Worm (Caenorhabditis elegans) whole organism, L4 larva: Measurements from ENCODE around the gene ref-1.

ENCODE experiments used
- F10B5.3 ChIP-seq: sonication (generic microtip); optimal IDR thresholded peaks from 2 replicates; lab custom pipeline; 2016; ENCODE audit warnings: mild to moderate bottlenecking, missing genetic modification characterization, missing compliant biosample characterization
- F44E2.7 ChIP-seq: fragments of 200-800 bp; sonication (Bioruptor generic); IDR thresholded peaks from 2 replicates; pipeline ENCODE4 v2.1.2; 2022; ENCODE audit warnings: missing genetic modification characterization, missing compliant biosample characterization
- T20F7.1 ChIP-seq: fragments of 200-800 bp; sonication (Bioruptor generic); optimal IDR thresholded peaks from 2 replicates; lab custom pipeline; 2018; ENCODE audit warnings: mild to moderate bottlenecking, missing genetic modification characterization, missing compliant biosample characterization
- T26A8.4 ChIP-seq: fragments of 200-800 bp; sonication (Bioruptor generic); IDR thresholded peaks from 2 replicates; pipeline ENCODE4 v1.3.6; 2022; ENCODE audit warnings: missing genetic modification characterization, missing compliant biosample characterization
- aha-1 ChIP-seq: fragments of 150-350 bp; peaks from one replicate; lab custom pipeline; 2014; ENCODE audit warnings: missing biosample characterization, missing genetic modification characterization
- ama-1 ChIP-seq: fragments of 150-350 bp; optimal IDR thresholded peaks from 2 replicates; lab custom pipeline; 2014; ENCODE audit warnings: inconsistent platforms, mixed read lengths
- ceh-20 ChIP-seq: fragments of 200-800 bp; sonication (Bioruptor generic); IDR thresholded peaks from 2 replicates; pipeline ENCODE4 v1.3.6; 2022; ENCODE audit warnings: missing genetic modification reagents, missing genetic modification characterization, missing compliant biosample characterization
- ceh-44 ChIP-seq: fragments of 200-800 bp; sonication (Bioruptor generic); IDR thresholded peaks from 2 replicates; pipeline ENCODE4 v1.3.6; 2022; ENCODE audit warnings: missing genetic modification reagents, missing genetic modification characterization, missing compliant biosample characterization
- cey-2 ChIP-seq: sonication (generic microtip); optimal IDR thresholded peaks from 3 replicates; lab custom pipeline; 2017; ENCODE audit warnings: missing genetic modification characterization, mild to moderate bottlenecking, missing compliant biosample characterization, antibody characterized with exemption, borderline replicate concordance; ENCODE audit not compliant: insufficient read depth
- ctbp-1 ChIP-seq: fragments of 200-800 bp; sonication (Bioruptor generic); IDR thresholded peaks from 2 replicates; pipeline ENCODE4 v1.3.6; 2022; ENCODE audit warnings: missing genetic modification reagents, missing genetic modification characterization, missing compliant biosample characterization
- daf-8 ChIP-seq: fragments of 200-800 bp; sonication (Bioruptor generic); IDR thresholded peaks from 2 replicates; pipeline ENCODE4 v1.3.6; 2022; ENCODE audit warnings: missing genetic modification characterization, missing compliant biosample characterization
- dmd-6 ChIP-seq: fragments of 200-800 bp; sonication (Bioruptor generic); IDR thresholded peaks from 2 replicates; pipeline ENCODE4 v1.3.6; 2022; ENCODE audit warnings: missing genetic modification reagents, missing genetic modification characterization, missing compliant biosample characterization
- dmd-8 ChIP-seq: fragments of 200-800 bp; sonication (Bioruptor generic); IDR thresholded peaks from 2 replicates; pipeline ENCODE4 v1.3.6; 2022; ENCODE audit warnings: missing genetic modification characterization, missing compliant biosample characterization
- dpl-1 ChIP-seq: fragments of 150-350 bp; optimal IDR thresholded peaks from 2 replicates; lab custom pipeline; 2014; ENCODE audit warnings: missing biosample characterization, missing genetic modification reagents, missing genetic modification characterization
- duxl-1 ChIP-seq: sonication (generic microtip); optimal IDR thresholded peaks from 2 replicates; lab custom pipeline; 2016; ENCODE audit warnings: mild to moderate bottlenecking, missing genetic modification characterization, moderate library complexity, missing compliant biosample characterization; ENCODE audit not compliant: poor library complexity
- dve-1 ChIP-seq: sonication (generic microtip); optimal IDR thresholded peaks from 2 replicates; lab custom pipeline; 2017; ENCODE audit warnings: antibody characterized with exemption, mild to moderate bottlenecking, missing genetic modification characterization, missing compliant biosample characterization; ENCODE audit not compliant: insufficient read depth
- egl-43 ChIP-seq: fragments of 200-800 bp; sonication (Bioruptor generic); IDR thresholded peaks from 2 replicates; pipeline ENCODE4 v1.3.6; 2022; ENCODE audit warnings: missing genetic modification reagents, missing genetic modification characterization, missing compliant biosample characterization
- hif-1 ChIP-seq, 2 experiments: sonication (generic microtip); optimal IDR thresholded peaks; 2 replicates each; lab custom pipeline; 2016 to 2017; ENCODE audit warnings: missing compliant biosample characterization in 2 of 2, missing genetic modification characterization in 2 of 2, missing genetic modification reagents in 2 of 2, missing genotype in 2 of 2, mild to moderate bottlenecking in 1 of 2
- hlh-11 ChIP-seq: fragments of 200-800 bp; sonication (Bioruptor generic); optimal IDR thresholded peaks from 2 replicates; lab custom pipeline; 2018; ENCODE audit warnings: mild to moderate bottlenecking, missing genetic modification characterization, missing compliant biosample characterization
- hmg-1.1 ChIP-seq: fragments of 200-800 bp; sonication (Bioruptor generic); IDR thresholded peaks from 2 replicates; pipeline ENCODE4 v1.3.6; 2022; ENCODE audit warnings: missing genetic modification reagents, missing genetic modification characterization, missing compliant biosample characterization
- lin-13 ChIP-seq: fragments of 150-350 bp; optimal IDR thresholded peaks from 2 replicates; lab custom pipeline; 2014; ENCODE audit warnings: missing biosample characterization, missing genetic modification reagents, missing genetic modification characterization
- lin-29 ChIP-seq: fragments of 200-800 bp; sonication (Bioruptor generic); IDR thresholded peaks from 2 replicates; pipeline ENCODE4 v1.3.6; 2022; ENCODE audit warnings: missing genetic modification reagents, missing genetic modification characterization, missing compliant biosample characterization
- lin-38 ChIP-seq: fragments of 200-800 bp; sonication (Bioruptor generic); IDR thresholded peaks from 2 replicates; pipeline ENCODE4 v1.3.6; 2022; ENCODE audit warnings: missing genetic modification reagents, missing genetic modification characterization, missing compliant biosample characterization
- lin-39 ChIP-seq: fragments of 150-350 bp; optimal IDR thresholded peaks from 2 replicates; lab custom pipeline; 2014; ENCODE audit warnings: missing biosample characterization, missing genetic modification reagents, missing genetic modification characterization
- madf-5 ChIP-seq, 2 experiments: fragments of 200-800 bp; sonication (Bioruptor generic); IDR thresholded peaks; 2 replicates each; pipeline ENCODE4 v1.3.6; 2022; ENCODE audit warnings: missing compliant biosample characterization in 2 of 2, missing genetic modification characterization in 2 of 2
- madf-9 ChIP-seq: fragments of 200-800 bp; sonication (Bioruptor generic); conservative IDR thresholded peaks from 2 replicates; pipeline ENCODE4 v1.3.6; 2022; ENCODE audit warnings: missing genetic modification reagents, missing genetic modification characterization, missing compliant biosample characterization
- mdl-1 ChIP-seq, 2 experiments: fragments of 150-350 bp in 1 of 2; sonication (generic microtip) in 1 of 2; optimal IDR thresholded peaks; 2 replicates each; lab custom pipeline; 2014 to 2017; ENCODE audit warnings: missing biosample characterization in 2 of 2, missing genetic modification characterization in 2 of 2
- mes-2 ChIP-seq: sonication (generic microtip); optimal IDR thresholded peaks from 2 replicates; lab custom pipeline; 2016; ENCODE audit warnings: missing genotype, mild to moderate bottlenecking, missing genetic modification characterization, missing compliant biosample characterization; ENCODE audit not compliant: poor library complexity, severe bottlenecking
- nhr-102 ChIP-seq: sonication (generic microtip); optimal IDR thresholded peaks from 2 replicates; lab custom pipeline; 2016; ENCODE audit warnings: mild to moderate bottlenecking, missing genetic modification characterization, moderate library complexity, missing compliant biosample characterization
- nhr-11 ChIP-seq: fragments of 150-350 bp; optimal IDR thresholded peaks from 2 replicates; lab custom pipeline; 2014; ENCODE audit warnings: missing biosample characterization, missing genetic modification characterization
- nhr-237 ChIP-seq: sonication (generic microtip); optimal IDR thresholded peaks from 2 replicates; lab custom pipeline; 2017; ENCODE audit warnings: missing biosample characterization, missing genetic modification characterization
- nhr-25 ChIP-seq: sonication (generic microtip); optimal IDR thresholded peaks from 2 replicates; lab custom pipeline; 2017; ENCODE audit warnings: missing genetic modification characterization, mild to moderate bottlenecking, missing compliant biosample characterization, antibody characterized with exemption, moderate library complexity, borderline replicate concordance; ENCODE audit not compliant: insufficient read depth
- nhr-28 ChIP-seq: fragments of 150-350 bp; optimal IDR thresholded peaks from 2 replicates; lab custom pipeline; 2014; ENCODE audit warnings: missing biosample characterization, missing genetic modification characterization
- nhr-6 ChIP-seq: fragments of 150-350 bp; optimal IDR thresholded peaks from 2 replicates; lab custom pipeline; 2014; ENCODE audit warnings: missing biosample characterization, missing genetic modification characterization
- nhr-76 ChIP-seq: fragments of 150-350 bp; optimal IDR thresholded peaks from 2 replicates; lab custom pipeline; 2014; ENCODE audit warnings: missing biosample characterization, missing genetic modification characterization
- nhr-77 ChIP-seq: fragments of 150-350 bp; optimal IDR thresholded peaks from 2 replicates; lab custom pipeline; 2014; ENCODE audit warnings: missing biosample characterization, missing genetic modification characterization
- pha-4 ChIP-seq, 2 experiments: fragments of 150-350 bp in 1 of 2; fragments of 200-800 bp in 1 of 2; sonication (Bioruptor generic) in 1 of 2; IDR thresholded peaks in 1 of 2; optimal IDR thresholded peaks in 1 of 2; 2 replicates each; pipeline versions ENCODE4 v1.3.6 to Lab custom; 2014 to 2022; ENCODE audit warnings: missing genetic modification characterization in 2 of 2, missing genetic modification reagents in 2 of 2, missing biosample characterization in 1 of 2, missing compliant biosample characterization in 1 of 2
- pqm-1 ChIP-seq: sonication (generic microtip); optimal IDR thresholded peaks from 2 replicates; lab custom pipeline; 2017; ENCODE audit warnings: missing biosample characterization, missing genetic modification characterization
- set-16 ChIP-seq: fragments of 200-800 bp; sonication (Bioruptor generic); IDR thresholded peaks from 2 replicates; pipeline ENCODE4 v1.3.6; 2022; ENCODE audit warnings: missing genetic modification reagents, missing genetic modification characterization, missing compliant biosample characterization
- snpc-4 ChIP-seq: fragments of 150-350 bp; optimal IDR thresholded peaks from 2 replicates; lab custom pipeline; 2014; ENCODE audit warnings: missing biosample characterization, missing genetic modification characterization
- spr-1 ChIP-seq: sonication (generic microtip); optimal IDR thresholded peaks from 2 replicates; lab custom pipeline; 2016; ENCODE audit warnings: mild to moderate bottlenecking, missing genetic modification characterization, missing compliant biosample characterization
- tag-97 ChIP-seq: fragments of 200-800 bp; sonication (Bioruptor generic); IDR thresholded peaks from 2 replicates; pipeline ENCODE4 v1.3.6; 2022; ENCODE audit warnings: missing genetic modification characterization, missing compliant biosample characterization
- unc-62 ChIP-seq, 3 experiments: fragments of 150-350 bp in 1 of 3; sonication (generic microtip); optimal IDR thresholded peaks in 2 of 3; peaks in 1 of 3; 1 replicate in 1 of 3; 2 replicates in 2 of 3; lab custom pipeline; 2014 to 2017; ENCODE audit warnings: missing biosample characterization in 3 of 3, missing genetic modification characterization in 3 of 3, missing genetic modification reagents in 3 of 3, missing genotype in 1 of 3
- zfp-2 ChIP-seq: sonication (generic microtip); optimal IDR thresholded peaks from 2 replicates; lab custom pipeline; 2016; ENCODE audit warnings: mild to moderate bottlenecking, missing genetic modification characterization, missing compliant biosample characterization
- zip-2 ChIP-seq: fragments of 150-350 bp; optimal IDR thresholded peaks from 2 replicates; lab custom pipeline; 2014; ENCODE audit warnings: missing biosample characterization, missing genetic modification characterization
- ztf-11 ChIP-seq: fragments of 150-350 bp; optimal IDR thresholded peaks from 2 replicates; lab custom pipeline; 2014; ENCODE audit warnings: missing biosample characterization, missing genetic modification characterization
- ztf-7 ChIP-seq: fragments of 150-350 bp; optimal IDR thresholded peaks from 2 replicates; lab custom pipeline; 2014; ENCODE audit warnings: missing biosample characterization, missing genetic modification characterization

The ref-1 gene

ce11 chrII:10218171-10218570 lies at the start of gene ref-1:
ref-1 (plus strand) TSS chrII:10218471.
- TF ChIP-seq dmd-8 (GFP tag; lab: Robert Waterston, UW) (no peak), F10B5.3 (tag; lab: Kevin White, UChicago) (no peak), daf-8 (GFP tag; lab: Robert Waterston, UW) (no peak), F44E2.7 (GFP tag; lab: Robert Waterston, UW) (no peak), lin-13 (GFP tag; lab: Kevin White, UChicago) (no peak), lin-29 (no peak), egl-43 (no peak), ceh-44 (GFP tag; lab: Robert Waterston, UW) (no peak), nhr-6 (no peak), ceh-20 (GFP tag; lab: Robert Waterston, UW) (no peak), tag-97 (GFP tag; lab: Robert Waterston, UW) (no peak), snpc-4 (no peak), nhr-102 (tag; lab: Kevin White, UChicago) (no peak), mes-2 (no peak), nhr-76 (tag; lab: Kevin White, UChicago) (no peak), ztf-7 (no peak), madf-5 (GFP tag; IDR thresholded peaks at IDR 0.05; lab: Robert Waterston, UW) (no peak), nhr-77 (tag; lab: Kevin White, UChicago) (no peak), T20F7.1 (no peak), pqm-1 (tag; lab: Kevin White, UChicago) (no peak)

DNA sequence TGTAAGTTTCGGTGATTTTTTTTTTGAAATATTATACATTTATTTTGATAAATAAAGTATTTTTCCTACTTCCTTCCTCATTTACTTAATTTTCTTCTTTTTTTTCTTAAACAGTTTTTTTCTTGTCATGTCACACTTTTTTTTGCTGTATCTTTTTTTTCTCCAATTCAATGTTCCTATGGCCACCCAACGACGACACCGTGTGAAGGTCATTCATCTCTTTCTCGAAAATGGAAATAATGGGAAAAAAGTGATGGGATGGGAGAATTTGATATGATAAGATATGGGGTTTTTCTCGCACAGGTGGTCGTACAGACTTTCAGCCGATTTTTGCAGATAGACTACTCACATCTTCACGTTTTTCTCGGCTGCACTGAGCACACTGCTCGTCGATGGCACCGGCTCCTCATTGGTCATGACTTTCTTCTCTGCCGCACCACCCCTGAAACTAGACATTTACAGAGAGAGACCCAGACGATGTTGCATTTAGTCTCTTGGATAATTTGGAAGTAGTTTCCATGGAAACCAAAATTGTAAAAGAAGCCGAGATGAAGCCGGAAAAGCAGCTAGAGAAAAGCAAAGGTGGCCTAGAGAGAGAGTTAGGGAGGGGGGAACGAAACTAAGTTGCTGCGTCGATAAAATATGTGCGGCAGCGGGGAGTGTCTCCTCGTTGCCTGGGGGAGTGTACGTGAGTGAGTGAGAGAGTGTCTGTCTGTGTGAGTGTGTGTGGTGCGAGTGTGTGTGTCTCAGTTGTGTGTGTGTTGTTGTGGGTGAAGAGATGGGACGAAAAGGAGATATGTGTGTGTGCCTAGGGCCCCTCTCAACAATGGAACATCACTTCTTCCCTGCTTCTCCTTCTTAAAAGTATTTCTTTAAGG lies 49.1 kb upstream of the ref-1 start, which contains the start of gene daf-19:
Gene daf-19, minus strand, starts transcription at position 442 of the 878 bp plus-strand sequence.
- peak; percentile 56 for TF ChIP-seq nhr-28 (tag; lab: Kevin White, UChicago)
- TF ChIP-seq spr-1 (tag; lab: Kevin White, UChicago): peak; percentile 12
- no peak for TF ChIP-seq zfp-2
- TF ChIP-seq hmg-1.1: peak; percentile 79
- 0 out of 2 replicates have a peak, but pooled peaks have one; percentile 56 for TF ChIP-seq T26A8.4 (GFP tag; lab: Robert Waterston, UW)
- TF ChIP-seq lin-13 (GFP tag; lab: Kevin White, UChicago): peak; percentile 14
- TF ChIP-seq aha-1: peak; percentile 91
- TF ChIP-seq unc-62 (GFP tag; optimal IDR thresholded peaks at IDR 0.05 in 1 of 2; lab: Kevin White, UChicago): peak in 1 of 2 experiments; percentile 7
- TF ChIP-seq unc-62 (tag; optimal IDR thresholded peaks at IDR 0.05; lab: Kevin White, UChicago): no peak
- TF ChIP-seq hif-1 (tag; optimal IDR thresholded peaks at IDR 0.05; lab: Kevin White, UChicago): peak in 1 of 2 experiments; percentile 63
- TF ChIP-seq dpl-1 (GFP tag; lab: Kevin White, UChicago): peak; percentile 23
- peak; percentile 94 for TF ChIP-seq nhr-11
- TF ChIP-seq nhr-25: no peak
- TF ChIP-seq dve-1 (tag; lab: Kevin White, UChicago): peak; percentile 32
- peak; percentile 42 for TF ChIP-seq dmd-6 (GFP tag; lab: Robert Waterston, UW)
- peak in 1 of 2 experiments; percentile 40 for TF ChIP-seq mdl-1 (tag; optimal IDR thresholded peaks at IDR 0.05; lab: Kevin White, UChicago)
- no peak for TF ChIP-seq lin-39 (tag; lab: Kevin White, UChicago)
- no peak for TF ChIP-seq ctbp-1
- TF ChIP-seq T20F7.1: no peak
- peak; percentile 65 for TF ChIP-seq mes-2
- TF ChIP-seq zip-2 (tag; lab: Kevin White, UChicago): no peak
- peak; percentile 51; the same call in 1 of the 2 replicates for TF ChIP-seq set-16 (GFP tag; lab: Robert Waterston, UW)
- TF ChIP-seq cey-2 (tag; lab: Kevin White, UChicago): peak; percentile 68
- TF ChIP-seq hlh-11 (tag; lab: Kevin White, UChicago): peak; percentile 50
- TF ChIP-seq ztf-11 (tag; lab: Kevin White, UChicago): no peak
- no peak for TF ChIP-seq nhr-237
- peak; percentile 71 for TF ChIP-seq ama-1
- TF ChIP-seq madf-9: peak; percentile 22; the same call in 1 of the 2 replicates
- TF ChIP-seq pha-4 (GFP tag; IDR thresholded peaks at IDR 0.05; lab: Robert Waterston, UW): 0 out of 2 replicates have a peak, but pooled peaks have one; percentile 13
- no peak for TF ChIP-seq pha-4 (tag; optimal IDR thresholded peaks at IDR 0.05; lab: Kevin White, UChicago)
- TF ChIP-seq lin-38: peak; percentile 59
- peak; percentile 6 for TF ChIP-seq duxl-1
